Fruit fly (Drosophila melanogaster): ENCODE results near the gene verm.

DNA sequence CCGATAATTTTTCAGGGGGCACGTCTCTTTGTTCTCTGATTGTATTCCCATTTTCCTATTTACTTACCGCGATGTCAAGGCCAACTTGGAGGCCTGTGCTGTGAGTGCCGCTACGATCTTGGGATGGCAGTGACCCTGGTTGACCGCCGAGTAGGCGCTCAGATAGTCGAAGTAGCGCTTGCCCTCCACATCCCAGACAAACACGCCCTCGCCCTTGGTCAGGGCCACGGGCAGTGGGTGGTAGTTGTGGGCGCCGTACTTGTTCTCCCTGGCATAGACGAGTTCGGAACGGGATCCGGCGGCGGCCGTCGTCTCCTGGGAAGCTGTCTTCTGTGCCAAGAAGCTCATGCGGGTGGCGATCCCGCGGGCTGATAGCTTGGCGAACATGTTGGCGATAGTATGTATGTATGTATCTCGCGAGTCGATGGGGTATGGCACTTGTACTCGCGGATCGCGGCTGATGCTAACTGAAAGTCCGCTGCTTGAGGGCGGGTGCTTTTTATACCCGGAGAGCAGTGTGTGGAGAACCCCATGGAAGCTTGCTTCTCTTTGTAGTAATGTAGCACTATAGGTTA lies 45.6 kb downstream of the verm start, which contains the start of gene Oat:
- TF ChIP-seq psq (optimal IDR thresholded peaks at IDR 0.05) (no peak), h (optimal IDR thresholded peaks at IDR 0.05) (no peak), insv (optimal IDR thresholded peaks at IDR 0.05) (no peak), ttk (optimal IDR thresholded peaks at IDR 0.05) (no peak), Sin3A (optimal IDR thresholded peaks at IDR 0.05) (no peak), Myc (optimal IDR thresholded peaks at IDR 0.05) (no peak)

Measured in Kc167 (cell line).